Fruit fly (Drosophila melanogaster): ENCODE measurements around the gene CG43091.

Gene CG43091

dm6 chr3R:22724149-22724973 is 44.2 kb downstream of the CG43091 start, which contains the start of gene Irp-1A (continued):
- peak; percentile 71 for TF ChIP-seq zen2 (GFP tag; IDR thresholded peaks at IDR 0.05; ENCODE audit: partially characterized antibody)
- no peak for TF ChIP-seq eyg (GFP tag; optimal IDR thresholded peaks at IDR 0.05)
- peak; percentile 15; the same call in 1 of the 2 replicates for TF ChIP-seq Nf-YA (GFP tag; IDR thresholded peaks at IDR 0.05)
- no peak for TF ChIP-seq abd-A (tag; optimal IDR thresholded peaks at IDR 0.05)
- TF ChIP-seq kni (GFP tag; optimal IDR thresholded peaks at IDR 0.05): no peak
- no peak for TF ChIP-seq D (optimal IDR thresholded peaks at IDR 0.05)
- peak; percentile 33 for TF ChIP-seq D (GFP tag; optimal IDR thresholded peaks at IDR 0.05)
- TF ChIP-seq salm (tag; optimal IDR thresholded peaks at IDR 0.05): peak; percentile 62
- TF ChIP-seq CrebB (tag; optimal IDR thresholded peaks at IDR 0.05): peak; percentile 54
- peak; percentile 10 for TF ChIP-seq CG1647 (GFP tag; optimal IDR thresholded peaks at IDR 0.05)
- no peak for TF ChIP-seq chm (GFP tag; IDR thresholded peaks at IDR 0.05)
- TF ChIP-seq CG7357 (GFP tag; IDR thresholded peaks at IDR 0.05): no peak
- TF ChIP-seq E2f2 (GFP tag; IDR thresholded peaks at IDR 0.05): peak; percentile 60
- TF ChIP-seq ERR (GFP tag; optimal IDR thresholded peaks at IDR 0.05): no peak
- TF ChIP-seq CkIIα-i1 (GFP tag; IDR thresholded peaks at IDR 0.05): no peak
- TF ChIP-seq Jarid2 (GFP tag; optimal IDR thresholded peaks at IDR 0.05): no peak
- peak; percentile 65 for TF ChIP-seq CG3065 (GFP tag; optimal IDR thresholded peaks at IDR 0.05)
- TF ChIP-seq CG7372 (GFP tag; IDR thresholded peaks at IDR 0.05): peak; percentile 57; the same call in 1 of the 2 replicates
- TF ChIP-seq CG9876 (GFP tag; optimal IDR thresholded peaks at IDR 0.05): no peak
- peak; percentile 62 for TF ChIP-seq CG11085 (GFP tag; IDR thresholded peaks at IDR 0.05)
- no peak for TF ChIP-seq jigr1 (GFP tag; IDR thresholded peaks at IDR 0.05)
- no peak for TF ChIP-seq CG5953 (GFP tag; IDR thresholded peaks at IDR 0.05)
- TF ChIP-seq amos (GFP tag; IDR thresholded peaks at IDR 0.05; ENCODE audit: partially characterized antibody): peak; percentile 85
- TF ChIP-seq stc (GFP tag; IDR thresholded peaks at IDR 0.05): peak; percentile 78
- TF ChIP-seq z (GFP tag; IDR thresholded peaks at IDR 0.05): no peak
- peak; percentile 89; the same call in 3 of the 4 replicates for TF ChIP-seq chinmo (GFP tag; IDR thresholded peaks at IDR 0.05; ENCODE audit: partially characterized antibody)
- TF ChIP-seq CG10274 (GFP tag; optimal IDR thresholded peaks at IDR 0.05): no peak
- TF ChIP-seq CG6654 (GFP tag; optimal IDR thresholded peaks at IDR 0.05): no peak
- TF ChIP-seq lov (optimal IDR thresholded peaks at IDR 0.05): no peak
- TF ChIP-seq lov (GFP tag; IDR thresholded peaks at IDR 0.05): 0 out of 3 replicates have a peak, but pooled peaks have one; percentile 57
- peak; percentile 76 for TF ChIP-seq CG8388 (GFP tag; optimal IDR thresholded peaks at IDR 0.05)
- TF ChIP-seq Tbp (GFP tag; optimal IDR thresholded peaks at IDR 0.05): no peak
- TF ChIP-seq pros (GFP tag; optimal IDR thresholded peaks at IDR 0.05): no peak
- TF ChIP-seq CG1233 (GFP tag; optimal IDR thresholded peaks at IDR 0.05): peak; percentile 41
- no peak for TF ChIP-seq Trl (optimal IDR thresholded peaks at IDR 0.05)
- TF ChIP-seq Trl (GFP tag; optimal IDR thresholded peaks at IDR 0.05): no peak
- peak; percentile 45; the same call in 1 of the 2 replicates for TF ChIP-seq Adf1 (GFP tag; IDR thresholded peaks at IDR 0.05)
- TF ChIP-seq klu (GFP tag; IDR thresholded peaks at IDR 0.05): peak; percentile 37; the same call in 1 of the 2 replicates
- TF ChIP-seq slou (GFP tag; optimal IDR thresholded peaks at IDR 0.05): peak; percentile 54
- peak; percentile 37 for TF ChIP-seq Fer2 (tag; optimal IDR thresholded peaks at IDR 0.05)
- TF ChIP-seq CG18262 (tag; optimal IDR thresholded peaks at IDR 0.05): peak; percentile 85
- TF ChIP-seq CG2712 (tag; optimal IDR thresholded peaks at IDR 0.05): peak; percentile 85
- TF ChIP-seq psq (GFP tag; optimal IDR thresholded peaks at IDR 0.05): peak; percentile 0
- peak in 1 of 2 experiments; percentile 6 for TF ChIP-seq insv (GFP tag; optimal IDR thresholded peaks at IDR 0.05)
- peak; percentile 72; the same call in 2 of the 3 replicates for TF ChIP-seq dysf (GFP tag; IDR thresholded peaks at IDR 0.05)
- TF ChIP-seq Asciz (GFP tag; optimal IDR thresholded peaks at IDR 0.05): no peak
- peak; percentile 3 for TF ChIP-seq gcm2 (GFP tag; optimal IDR thresholded peaks at IDR 0.05)
- peak; percentile 71 for TF ChIP-seq CG3847 (GFP tag; IDR thresholded peaks at IDR 0.05)
- peak; percentile 54; the same call in 1 of the 3 replicates for TF ChIP-seq hb (GFP tag; IDR thresholded peaks at IDR 0.05; ENCODE audit: partially characterized antibody)
- TF ChIP-seq gce (GFP tag; IDR thresholded peaks at IDR 0.05): peak; percentile 65; the same call in 1 of the 3 replicates

Measured in whole organism, embryonic.